Worm (Caenorhabditis elegans) whole organism, L4/young adult: ENCODE measurements around the gene R02D5.1.

Experiments used
- W03F9.2 ChIP-seq: fragments of 150-350 bp; optimal IDR thresholded peaks from 2 replicates; lab custom pipeline; 2014; ENCODE audit warnings: missing biosample characterization, missing genetic modification characterization
- him-1 ChIP-seq: sonication (generic microtip); optimal IDR thresholded peaks from 2 replicates; lab custom pipeline; 2016; ENCODE audit warnings: missing genotype, missing genetic modification reagents, missing genetic modification characterization, missing compliant biosample characterization

ce11 chrV:14460122-14460521 lies 47.9 kb upstream of the R02D5.1 start:
- TF ChIP-seq him-1 (no peak), W03F9.2 (tag; lab: Kevin White, UChicago) (no peak)
